Fruit fly (Drosophila melanogaster): Measurements from ENCODE around the gene Mi-2.
A peak's percentile ranks its signal among the peaks of the same experiment; 100 is the strongest.

The Mi-2 gene

DNA sequence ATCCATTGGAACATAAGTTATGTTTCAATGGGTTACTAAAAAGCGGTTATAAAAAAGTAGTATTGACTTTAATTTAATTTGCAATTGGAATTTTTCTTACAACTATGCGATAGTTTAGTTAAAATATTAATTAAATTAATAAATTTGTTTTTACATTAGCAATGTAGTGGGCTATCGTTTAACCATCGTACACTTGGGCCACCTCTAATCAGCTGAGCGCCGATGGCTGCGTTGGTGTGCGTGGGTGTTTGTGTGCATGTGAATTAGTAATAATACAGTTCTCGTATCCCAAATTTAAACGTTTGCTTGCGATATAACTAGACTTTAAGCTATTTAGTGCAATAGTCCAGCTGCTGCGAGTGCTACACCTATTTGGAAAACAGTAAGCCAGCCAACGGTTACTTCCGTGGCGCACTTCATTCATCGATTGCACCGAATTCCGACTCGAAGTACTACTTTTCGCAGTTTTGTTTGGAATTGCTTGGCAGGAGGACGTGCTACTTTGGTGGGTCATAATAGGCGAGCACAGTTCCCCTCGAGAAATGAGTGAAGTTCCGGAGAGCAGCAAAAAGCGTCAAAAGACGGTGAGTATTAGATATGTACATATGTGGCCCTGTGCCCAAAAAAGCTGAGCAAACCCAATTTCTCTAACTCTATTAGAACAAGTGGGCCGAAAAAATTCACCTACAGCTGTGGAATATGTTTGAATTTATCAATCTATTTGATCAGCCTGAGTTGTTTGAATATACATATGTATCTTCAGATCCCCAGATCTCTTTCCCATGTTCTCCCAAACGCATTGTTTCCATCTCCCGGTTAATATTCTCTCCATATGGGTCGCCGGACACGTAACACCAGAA is 64.7 kb downstream of the Mi-2 start, which contains the start of gene Papss (continued):
- TF ChIP-seq CG14710 (tag; optimal IDR thresholded peaks at IDR 0.05), result peak; percentile 28
- TF ChIP-seq en (GFP tag; optimal IDR thresholded peaks at IDR 0.05), result no peak
- TF ChIP-seq CG17385 (GFP tag; optimal IDR thresholded peaks at IDR 0.05), result no peak
- TF ChIP-seq Ada2b (GFP tag; IDR thresholded peaks at IDR 0.05), result peak; percentile 11; the same call in 1 of the 2 replicates
- TF ChIP-seq Trl (optimal IDR thresholded peaks at IDR 0.05), result peak in 1 of 2 experiments; percentile 8
- TF ChIP-seq Trl (GFP tag; optimal IDR thresholded peaks at IDR 0.05), result no peak
- no peak for TF ChIP-seq Rx (GFP tag; IDR thresholded peaks at IDR 0.05)
- TF ChIP-seq tna (GFP tag; IDR thresholded peaks at IDR 0.05; ENCODE audit: partially characterized antibody), result no peak
- peak; percentile 49 for TF ChIP-seq CG10543 (GFP tag; optimal IDR thresholded peaks at IDR 0.05)
- no peak for TF ChIP-seq CG17802 (tag; optimal IDR thresholded peaks at IDR 0.05)
- no peak for TF ChIP-seq tx (GFP tag; optimal IDR thresholded peaks at IDR 0.05)
- no peak for TF ChIP-seq CG3726 (GFP tag; IDR thresholded peaks at IDR 0.05)
- TF ChIP-seq dmrt11E (tag; optimal IDR thresholded peaks at IDR 0.05), result peak; percentile 19
- peak; percentile 41 for TF ChIP-seq MESR4 (GFP tag; optimal IDR thresholded peaks at IDR 0.05)
- no peak for TF ChIP-seq corto (GFP tag; optimal IDR thresholded peaks at IDR 0.05)
- TF ChIP-seq gsb (GFP tag; IDR thresholded peaks at IDR 0.05), result no peak
- no peak for TF ChIP-seq Vsx1 (GFP tag; optimal IDR thresholded peaks at IDR 0.05)
- no peak for TF ChIP-seq slp2 (GFP tag; optimal IDR thresholded peaks at IDR 0.05)
- no peak for TF ChIP-seq CG2712 (tag; optimal IDR thresholded peaks at IDR 0.05)
- peak; percentile 75 for TF ChIP-seq slbo (GFP tag; IDR thresholded peaks at IDR 0.05)
- TF ChIP-seq br (optimal IDR thresholded peaks at IDR 0.05), result no peak
- no peak for TF ChIP-seq pita (GFP tag; optimal IDR thresholded peaks at IDR 0.05)
- no peak for TF ChIP-seq CG8765 (GFP tag; IDR thresholded peaks at IDR 0.05)
- TF ChIP-seq Hey (tag; optimal IDR thresholded peaks at IDR 0.05), result no peak
- TF ChIP-seq Taf1 (GFP tag; IDR thresholded peaks at IDR 0.05), result no peak
- peak; percentile 89 for TF ChIP-seq row (GFP tag; IDR thresholded peaks at IDR 0.05)
- no peak for TF ChIP-seq Ssrp (tag; optimal IDR thresholded peaks at IDR 0.05)
- TF ChIP-seq CG15696 (tag; optimal IDR thresholded peaks at IDR 0.05), result peak; percentile 5
- peak; percentile 70 for TF ChIP-seq CG9932 (GFP tag; IDR thresholded peaks at IDR 0.05)
- TF ChIP-seq CG1647 (GFP tag; optimal IDR thresholded peaks at IDR 0.05), result no peak
- no peak for TF ChIP-seq H15 (GFP tag; IDR thresholded peaks at IDR 0.05)
- no peak for TF ChIP-seq Dip3 (GFP tag; optimal IDR thresholded peaks at IDR 0.05)
- no peak for TF ChIP-seq ems (GFP tag; optimal IDR thresholded peaks at IDR 0.05)
- peak; percentile 33 for TF ChIP-seq CG31365 (tag; optimal IDR thresholded peaks at IDR 0.05)
- TF ChIP-seq CG6689 (GFP tag; IDR thresholded peaks at IDR 0.05), result no peak
- TF ChIP-seq emc (GFP tag; optimal IDR thresholded peaks at IDR 0.05), result no peak
- TF ChIP-seq toy (GFP tag; IDR thresholded peaks at IDR 0.05), result no peak
- no peak for TF ChIP-seq dan (GFP tag; IDR thresholded peaks at IDR 0.05)
- no peak for TF ChIP-seq hkb (optimal IDR thresholded peaks at IDR 0.05)
- TF ChIP-seq hkb (GFP tag; IDR thresholded peaks at IDR 0.05), result no peak
- peak; percentile 15 for TF ChIP-seq CG13296 (GFP tag; optimal IDR thresholded peaks at IDR 0.05)
- TF ChIP-seq CG4282 (GFP tag; optimal IDR thresholded peaks at IDR 0.05), result no peak
- TF ChIP-seq dysf (GFP tag; IDR thresholded peaks at IDR 0.05), result peak; percentile 17; the same call in 1 of the 3 replicates
- no peak for TF ChIP-seq CG10147 (GFP tag; optimal IDR thresholded peaks at IDR 0.05)
- peak; percentile 88 for TF ChIP-seq CG2199 (GFP tag; IDR thresholded peaks at IDR 0.05)
- TF ChIP-seq CG12744 (GFP tag; optimal IDR thresholded peaks at IDR 0.05), result no peak
- no peak for TF ChIP-seq CG4360 (GFP tag; IDR thresholded peaks at IDR 0.05)
- no peak for TF ChIP-seq fu2 (GFP tag; optimal IDR thresholded peaks at IDR 0.05)
- no peak for TF ChIP-seq CG17328 (GFP tag; IDR thresholded peaks at IDR 0.05)
- TF ChIP-seq CG2120 (GFP tag; optimal IDR thresholded peaks at IDR 0.05), result peak; percentile 23
- TF ChIP-seq CG14965 (GFP tag; optimal IDR thresholded peaks at IDR 0.05; ENCODE audit: borderline replicate concordance), result no peak
- TF ChIP-seq bab2 (GFP tag; optimal IDR thresholded peaks at IDR 0.05), result no peak

Data from whole organism, embryonic.